Fruit fly (Drosophila melanogaster) whole organism, embryonic: ENCODE results near the gene CCDC53.
A peak's percentile ranks its signal among the peaks of the same experiment; 100 is the strongest.

Experiments
- Aef1 ChIP-seq: fragments of 200-800 bp; sonication (Bioruptor generic); IDR thresholded peaks from 3 replicates; pipeline ENCODE4 v1.3.6; 2022; ENCODE audit warnings: missing biosample characterization, missing genetic modification characterization
- Atf3 ChIP-seq: fragments of 200-800 bp; sonication (Bioruptor generic); optimal IDR thresholded peaks from 3 replicates; lab custom pipeline; 2016; ENCODE audit warnings: missing biosample characterization, missing genetic modification characterization
- Awh ChIP-seq: fragments of 200-800 bp; sonication (Bioruptor generic); IDR thresholded peaks from 2 replicates; pipeline ENCODE4, ENCODE4 v1.3.6; 2022; ENCODE audit warnings: missing biosample characterization, missing genetic modification characterization
- CG11093 ChIP-seq: fragments of 200-800 bp; sonication (Bioruptor generic); IDR thresholded peaks from 3 replicates; pipeline ENCODE4 v1.3.6; 2022; ENCODE audit warnings: missing biosample characterization, missing genetic modification characterization
- CG11695 ChIP-seq: fragments of 200-800 bp; sonication (Bioruptor generic); IDR thresholded peaks from 3 replicates; pipeline ENCODE4 v1.3.6; 2022; ENCODE audit warnings: missing biosample characterization, missing genetic modification characterization
- CG12071 ChIP-seq: fragments of 200-800 bp; sonication (Bioruptor generic); optimal IDR thresholded peaks from 3 replicates; lab custom pipeline; 2018; ENCODE audit warnings: missing biosample characterization, mild to moderate bottlenecking, missing genetic modification characterization
- CG1233 ChIP-seq: fragments of 200-800 bp; sonication (Bioruptor generic); optimal IDR thresholded peaks from 4 replicates; lab custom pipeline; 2018; ENCODE audit warnings: missing biosample characterization, mild to moderate bottlenecking, missing genetic modification characterization
- CG12659 ChIP-seq: fragments of 200-800 bp; sonication (Bioruptor generic); optimal IDR thresholded peaks from 3 replicates; lab custom pipeline; 2017; ENCODE audit warnings: mild to moderate bottlenecking, missing biosample characterization, missing genetic modification reagents, missing genetic modification characterization
- CG17359 ChIP-seq: fragments of 200-800 bp; sonication (Bioruptor generic); optimal IDR thresholded peaks from 3 replicates; lab custom pipeline; 2018; ENCODE audit warnings: missing biosample characterization, mild to moderate bottlenecking, missing genetic modification characterization, moderate library complexity
- CG18764 ChIP-seq: fragments of 200-800 bp; sonication (Bioruptor generic); optimal IDR thresholded peaks from 3 replicates; lab custom pipeline; 2016; ENCODE audit warnings: missing biosample characterization, missing genetic modification characterization
- CG2875 ChIP-seq: fragments of 200-800 bp; sonication (Bioruptor generic); optimal IDR thresholded peaks from 2 replicates; lab custom pipeline; 2017; ENCODE audit warnings: missing biosample characterization, mild to moderate bottlenecking, missing genetic modification characterization, missing genetic modification reagents
- CG31365 ChIP-seq: fragments of 200-800 bp; sonication (Bioruptor generic); optimal IDR thresholded peaks from 2 replicates; lab custom pipeline; 2018; ENCODE audit warnings: missing biosample characterization, mild to moderate bottlenecking, missing genetic modification characterization
- CG33213 ChIP-seq: fragments of 200-800 bp; sonication (Bioruptor generic); optimal IDR thresholded peaks from 3 replicates; lab custom pipeline; 2016; ENCODE audit warnings: missing biosample characterization, missing genetic modification characterization
- CG6683 ChIP-seq: fragments of 200-800 bp; sonication (Bioruptor generic); optimal IDR thresholded peaks from 2 replicates; lab custom pipeline; 2017; ENCODE audit warnings: missing biosample characterization, mild to moderate bottlenecking, missing genetic modification characterization, missing genetic modification reagents
- CG6813 ChIP-seq: fragments of 200-800 bp; sonication (Bioruptor generic); optimal IDR thresholded peaks from 2 replicates; lab custom pipeline; 2017; ENCODE audit warnings: missing biosample characterization, missing genetic modification characterization, mild to moderate bottlenecking, moderate library complexity, missing genetic modification reagents
- CG8359 ChIP-seq: fragments of 200-800 bp; sonication (Bioruptor generic); optimal IDR thresholded peaks from 2 replicates; lab custom pipeline; 2017; ENCODE audit warnings: missing biosample characterization, mild to moderate bottlenecking, missing genetic modification characterization, borderline replicate concordance
- Dad ChIP-seq: fragments of 200-800 bp; sonication (Bioruptor generic); optimal IDR thresholded peaks from 3 replicates; lab custom pipeline; 2016; ENCODE audit warnings: missing biosample characterization, missing genetic modification characterization
- Dll ChIP-seq: fragments of 200-800 bp; sonication (Bioruptor generic); IDR thresholded peaks from 4 replicates; pipeline ENCODE4 v1.3.6; 2022; ENCODE audit warnings: missing biosample characterization, missing genetic modification characterization; ENCODE audit not compliant: partially characterized antibody
- Mad ChIP-seq: fragments of 200-800 bp; sonication (Bioruptor generic); optimal IDR thresholded peaks from 2 replicates; lab custom pipeline; 2016; ENCODE audit warnings: missing biosample characterization, missing genetic modification characterization
- Max ChIP-seq: fragments of 200-800 bp; sonication (Bioruptor generic); optimal IDR thresholded peaks from 2 replicates; lab custom pipeline; 2016; ENCODE audit warnings: missing biosample characterization, mild to moderate bottlenecking, missing genetic modification characterization
- Oli ChIP-seq: fragments of 200-800 bp; sonication (Bioruptor generic); optimal IDR thresholded peaks from 2 replicates; lab custom pipeline; 2018; ENCODE audit warnings: missing biosample characterization, mild to moderate bottlenecking, missing genetic modification characterization, moderate library complexity
- Sin3A ChIP-seq: fragments of >200 bp; optimal IDR thresholded peaks from 2 replicates; lab custom pipeline; 2018
- Six4 ChIP-seq: fragments of 200-800 bp; sonication (Bioruptor generic); optimal IDR thresholded peaks from 2 replicates; lab custom pipeline; 2016; ENCODE audit warnings: missing biosample characterization, missing genetic modification characterization
- Usf ChIP-seq: fragments of 200-800 bp; sonication (Bioruptor generic); optimal IDR thresholded peaks from 2 replicates; lab custom pipeline; 2017; ENCODE audit warnings: missing genotype, missing biosample characterization, missing genetic modification characterization
- YL-1 ChIP-seq: fragments of 200-800 bp; sonication (Bioruptor generic); optimal IDR thresholded peaks from 3 replicates; lab custom pipeline; 2017; ENCODE audit warnings: missing biosample characterization, mild to moderate bottlenecking, missing genetic modification characterization
- aop ChIP-seq: fragments of 200-800 bp; sonication (Bioruptor generic); IDR thresholded peaks from 2 replicates; pipeline ENCODE4 v1.3.6; 2022; ENCODE audit warnings: missing biosample characterization, missing genetic modification characterization
- ara ChIP-seq: fragments of 200-800 bp; sonication (Bioruptor generic); IDR thresholded peaks from 2 replicates; pipeline ENCODE4 v1.3.6; 2022; ENCODE audit warnings: missing biosample characterization, missing genetic modification characterization
- bab2 ChIP-seq: fragments of 200-800 bp; sonication (Bioruptor generic); optimal IDR thresholded peaks from 2 replicates; lab custom pipeline; 2016; ENCODE audit warnings: missing biosample characterization, missing genetic modification characterization
- caup ChIP-seq: fragments of 200-800 bp; sonication (Bioruptor generic); optimal IDR thresholded peaks from 3 replicates; lab custom pipeline; 2017; ENCODE audit warnings: missing biosample characterization, mild to moderate bottlenecking, missing genetic modification characterization, moderate library complexity; ENCODE audit not compliant: severe bottlenecking
- ci ChIP-seq: fragments of 200-800 bp; sonication (Bioruptor generic); IDR thresholded peaks from 3 replicates; pipeline ENCODE4 v1.3.6; 2022; ENCODE audit warnings: missing biosample characterization, missing genetic modification characterization
- crp ChIP-seq, 2 experiments: fragments of 200-800 bp; sonication (Bioruptor generic); optimal IDR thresholded peaks; 2 replicates in 1 of 2; 3 replicates in 1 of 2; lab custom pipeline; 2017; ENCODE audit warnings: missing biosample characterization in 2 of 2, missing genetic modification characterization in 2 of 2, mild to moderate bottlenecking in 1 of 2, moderate library complexity in 1 of 2
- fru ChIP-seq: fragments of >200 bp; optimal IDR thresholded peaks from 2 replicates; lab custom pipeline; 2017
- gce ChIP-seq: fragments of 200-800 bp; sonication (Bioruptor generic); IDR thresholded peaks from 3 replicates; pipeline ENCODE4 v1.3.6; 2022; ENCODE audit warnings: missing biosample characterization, missing genetic modification characterization
- gro ChIP-seq: fragments of 200-800 bp; sonication (Bioruptor generic); optimal IDR thresholded peaks from 2 replicates; lab custom pipeline; 2016; ENCODE audit warnings: missing biosample characterization, missing genetic modification characterization
- gsb ChIP-seq: fragments of 200-800 bp; sonication (Bioruptor generic); IDR thresholded peaks from 2 replicates; pipeline ENCODE4 v1.3.6; 2022; ENCODE audit warnings: missing biosample characterization, missing genetic modification characterization
- inv ChIP-seq: fragments of 200-800 bp; sonication (Bioruptor generic); IDR thresholded peaks from 2 replicates; pipeline ENCODE4 v1.3.6; 2022; ENCODE audit warnings: missing biosample characterization, missing genetic modification characterization; ENCODE audit not compliant: partially characterized antibody
- kay ChIP-seq: fragments of 200-800 bp; sonication (Bioruptor generic); optimal IDR thresholded peaks from 2 replicates; lab custom pipeline; 2016; ENCODE audit warnings: missing biosample characterization, missing genetic modification characterization
- knrl ChIP-seq: fragments of 200-800 bp; sonication (Bioruptor generic); IDR thresholded peaks from 3 replicates; pipeline ENCODE4 v1.3.6; 2022; ENCODE audit warnings: missing biosample characterization, missing genetic modification characterization; ENCODE audit not compliant: partially characterized antibody
- lov ChIP-seq, 2 experiments: fragments of 200-800 bp in 1 of 2; fragments of >200 bp in 1 of 2; sonication (Bioruptor generic) in 1 of 2; IDR thresholded peaks in 1 of 2; optimal IDR thresholded peaks in 1 of 2; 2 replicates in 1 of 2; 3 replicates in 1 of 2; pipeline versions ENCODE4 v1.3.6 to Lab custom; 2017 to 2022; ENCODE audit warnings: missing biosample characterization in 1 of 2, missing genetic modification characterization in 1 of 2
- odd ChIP-seq: fragments of 200-800 bp; sonication (Bioruptor generic); optimal IDR thresholded peaks from 2 replicates; lab custom pipeline; 2017; ENCODE audit warnings: missing biosample characterization, mild to moderate bottlenecking, missing genetic modification characterization
- p53 ChIP-seq: fragments of 200-800 bp; sonication (Bioruptor generic); optimal IDR thresholded peaks from 2 replicates; lab custom pipeline; 2016; ENCODE audit warnings: missing biosample characterization, missing genetic modification characterization
- pita ChIP-seq: fragments of 200-800 bp; sonication (Bioruptor generic); optimal IDR thresholded peaks from 2 replicates; lab custom pipeline; 2017; ENCODE audit warnings: missing biosample characterization, mild to moderate bottlenecking, missing genetic modification characterization
- salm ChIP-seq: fragments of 200-800 bp; sonication (Bioruptor generic); optimal IDR thresholded peaks from 2 replicates; lab custom pipeline; 2018; ENCODE audit warnings: missing biosample characterization, mild to moderate bottlenecking, missing genetic modification characterization
- sc ChIP-seq, 3 experiments: fragments of >200 bp in 2 of 3; fragments of 200-800 bp in 1 of 3; sonication (Bioruptor generic) in 1 of 3; optimal IDR thresholded peaks; 2 replicates in 2 of 3; 3 replicates in 1 of 3; lab custom pipeline; 2017; ENCODE audit warnings: mild to moderate bottlenecking in 1 of 3, missing biosample characterization in 1 of 3, missing genetic modification characterization in 1 of 3, missing genetic modification reagents in 1 of 3
- sens-2 ChIP-seq: fragments of 200-800 bp; sonication (Bioruptor generic); IDR thresholded peaks from 2 replicates; pipeline ENCODE4 v1.3.6; 2022; ENCODE audit warnings: missing biosample characterization, missing genetic modification characterization
- stwl ChIP-seq: fragments of 200-800 bp; sonication (Bioruptor generic); optimal IDR thresholded peaks from 3 replicates; lab custom pipeline; 2018; ENCODE audit warnings: missing biosample characterization, mild to moderate bottlenecking, missing genetic modification characterization, moderate library complexity
- sug ChIP-seq: fragments of 200-800 bp; optimal IDR thresholded peaks from 2 replicates; lab custom pipeline; 2019; ENCODE audit warnings: missing biosample characterization, mild to moderate bottlenecking, missing genetic modification characterization, moderate library complexity
- tna ChIP-seq: fragments of 200-800 bp; sonication (Bioruptor generic); IDR thresholded peaks from 2 replicates; pipeline ENCODE4 v1.3.6; 2022; ENCODE audit warnings: missing biosample characterization, missing genetic modification characterization; ENCODE audit not compliant: partially characterized antibody
- trh ChIP-seq: fragments of 200-800 bp; sonication (Bioruptor generic); optimal IDR thresholded peaks from 2 replicates; lab custom pipeline; 2016; ENCODE audit warnings: missing biosample characterization, missing genetic modification characterization
- zfh2 ChIP-seq: fragments of 200-800 bp; sonication (Bioruptor generic); optimal IDR thresholded peaks from 2 replicates; lab custom pipeline; 2016; ENCODE audit warnings: missing biosample characterization, missing genetic modification characterization

Gene CCDC53

DNA sequence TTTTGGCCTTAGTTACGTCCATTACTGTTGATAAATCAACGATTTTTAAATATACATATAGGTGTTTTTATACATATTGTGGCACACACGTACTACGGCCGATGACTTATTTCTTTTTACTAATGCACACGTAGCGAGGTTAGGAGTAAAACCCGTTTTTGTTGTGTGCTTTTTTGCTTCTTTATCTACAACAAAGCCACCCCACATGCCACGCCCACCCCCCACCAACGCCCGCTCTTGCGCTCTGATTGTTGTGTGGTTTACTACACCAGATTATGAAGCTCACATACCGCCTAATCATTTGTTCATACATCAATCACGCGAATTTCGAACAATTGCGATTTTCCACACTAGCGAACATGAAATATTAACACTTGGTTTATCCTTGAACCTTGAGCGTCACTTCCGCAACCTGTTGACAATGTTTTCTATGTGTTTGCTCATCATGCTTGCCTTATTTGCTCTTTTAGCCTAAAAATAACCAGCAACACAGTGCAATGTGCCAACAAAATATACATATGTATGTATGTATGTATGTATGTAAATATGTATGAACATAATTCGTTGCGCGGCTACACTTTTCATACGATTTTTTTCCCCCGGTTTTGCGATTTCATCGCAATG lies 47.7 kb upstream of the CCDC53 start (continued):
- TF ChIP-seq CG33213 (GFP tag; lab: Kevin White, UChicago), result no peak
- no peak for TF ChIP-seq Dad (GFP tag; lab: Kevin White, UChicago)
- TF ChIP-seq lov (optimal IDR thresholded peaks at IDR 0.05; lab: Kevin White, UChicago), result no peak
- TF ChIP-seq lov (GFP tag; IDR thresholded peaks at IDR 0.05; lab: Robert Waterston, UW), result no peak
- no peak for TF ChIP-seq CG2875 (GFP tag; lab: Kevin White, UChicago)
- no peak for TF ChIP-seq tna (GFP tag; lab: Robert Waterston, UW)
- no peak for TF ChIP-seq p53 (GFP tag; lab: Kevin White, UChicago)
- TF ChIP-seq ci, result peak; percentile 61; the same call in 1 of the 3 replicates
- no peak for TF ChIP-seq CG6813 (GFP tag; lab: Kevin White, UChicago)
- no peak for TF ChIP-seq salm (tag; lab: Kevin White, UChicago)
- no peak for TF ChIP-seq stwl
- TF ChIP-seq Sin3A (lab: Kevin White, UChicago), result no peak
- TF ChIP-seq CG8359 (GFP tag; lab: Kevin White, UChicago), result no peak
- TF ChIP-seq Dll (GFP tag; lab: Robert Waterston, UW), result no peak
- no peak for TF ChIP-seq CG11695 (GFP tag; lab: Robert Waterston, UW)
- no peak for TF ChIP-seq pita (GFP tag; lab: Kevin White, UChicago)
- no peak for TF ChIP-seq Oli (tag; lab: Kevin White, UChicago)
- TF ChIP-seq knrl (GFP tag; lab: Robert Waterston, UW), result no peak
- no peak for TF ChIP-seq Mad (GFP tag; lab: Kevin White, UChicago)
- TF ChIP-seq Max (GFP tag; lab: Kevin White, UChicago), result no peak
- TF ChIP-seq CG12659 (GFP tag; lab: Kevin White, UChicago), result no peak
- TF ChIP-seq CG1233 (GFP tag; lab: Kevin White, UChicago), result no peak
- TF ChIP-seq sens-2 (GFP tag; lab: Robert Waterston, UW), result no peak
- no peak for TF ChIP-seq YL-1 (GFP tag; lab: Kevin White, UChicago)
- no peak for TF ChIP-seq kay
- TF ChIP-seq CG31365, result no peak
- no peak for TF ChIP-seq crp (GFP tag; optimal IDR thresholded peaks at IDR 0.05; lab: Kevin White, UChicago)
- no peak for TF ChIP-seq gce (GFP tag; lab: Robert Waterston, UW)
- TF ChIP-seq Atf3, result no peak
- no peak for TF ChIP-seq inv (GFP tag; lab: Robert Waterston, UW)
- no peak for TF ChIP-seq Six4
- TF ChIP-seq aop (GFP tag; lab: Robert Waterston, UW), result no peak
- no peak for TF ChIP-seq trh (GFP tag; lab: Kevin White, UChicago)
- TF ChIP-seq odd (GFP tag; lab: Kevin White, UChicago), result no peak
- no peak for TF ChIP-seq fru (lab: Kevin White, UChicago)
- no peak for TF ChIP-seq caup (GFP tag; lab: Kevin White, UChicago)
- TF ChIP-seq sc (optimal IDR thresholded peaks at IDR 0.05; lab: Kevin White, UChicago), result no peak
- TF ChIP-seq sc (GFP tag; optimal IDR thresholded peaks at IDR 0.05; lab: Kevin White, UChicago), result no peak
- TF ChIP-seq ara (GFP tag; lab: Robert Waterston, UW), result no peak
- peak; percentile 58 for TF ChIP-seq sug (tag; lab: Kevin White, UChicago)
- TF ChIP-seq Usf (GFP tag; lab: Kevin White, UChicago), result no peak
- TF ChIP-seq Aef1 (GFP tag; lab: Robert Waterston, UW), result no peak
- TF ChIP-seq CG12071 (GFP tag; lab: Kevin White, UChicago), result peak; percentile 4
- TF ChIP-seq gro (GFP tag; lab: Kevin White, UChicago), result no peak
- TF ChIP-seq CG6683, result no peak
- peak; percentile 27; the same call in 1 of the 2 replicates for TF ChIP-seq Awh (GFP tag; lab: Robert Waterston, UW)
- TF ChIP-seq gsb, result no peak
- TF ChIP-seq CG17359 (tag; lab: Kevin White, UChicago), result peak; percentile 23
- no peak for TF ChIP-seq CG11093 (GFP tag; lab: Robert Waterston, UW)
- no peak for TF ChIP-seq CG18764
- peak; percentile 13 for TF ChIP-seq zfh2 (GFP tag; lab: Kevin White, UChicago)
- no peak for TF ChIP-seq bab2
